Worm (Caenorhabditis elegans): ENCODE measurements around the gene F21C10.13.

F21C10.13 gene

ce11 chrV:9166306-9166705, 44.2 kb downstream of the F21C10.13 start (continued):
- TF ChIP-seq sox-4 (tag; optimal IDR thresholded peaks at IDR 0.05) (no peak), alr-1 (tag; optimal IDR thresholded peaks at IDR 0.05; ENCODE audit: borderline replicate concordance) (no peak), nhr-47 (tag; optimal IDR thresholded peaks at IDR 0.05) (peak; percentile 13), C04F5.9 (tag; optimal IDR thresholded peaks at IDR 0.05) (no peak), blmp-1 (tag; optimal IDR thresholded peaks at IDR 0.05) (peak; percentile 22), ceh-90 (tag; optimal IDR thresholded peaks at IDR 0.05) (no peak), nhr-12 (tag; optimal IDR thresholded peaks at IDR 0.05) (no peak), lsy-2 (tag; optimal IDR thresholded peaks at IDR 0.05) (peak in 1 of 2 experiments; percentile 19), ceh-82 (tag; optimal IDR thresholded peaks at IDR 0.05) (peak in 1 of 3 experiments; percentile 12), efl-3 (GFP tag; optimal IDR thresholded peaks at IDR 0.05) (no peak), elt-3 (tag; optimal IDR thresholded peaks at IDR 0.05) (peak in 1 of 6 experiments; percentile 35), nhr-90 (tag; optimal IDR thresholded peaks at IDR 0.05; ENCODE audit: poor library complexity) (peak; percentile 33), mep-1 (tag; optimal IDR thresholded peaks at IDR 0.05) (peak; percentile 32), fkh-8 (tag; optimal IDR thresholded peaks at IDR 0.05) (no peak), xbp-1 (tag; optimal IDR thresholded peaks at IDR 0.05) (no peak)

DNA sequence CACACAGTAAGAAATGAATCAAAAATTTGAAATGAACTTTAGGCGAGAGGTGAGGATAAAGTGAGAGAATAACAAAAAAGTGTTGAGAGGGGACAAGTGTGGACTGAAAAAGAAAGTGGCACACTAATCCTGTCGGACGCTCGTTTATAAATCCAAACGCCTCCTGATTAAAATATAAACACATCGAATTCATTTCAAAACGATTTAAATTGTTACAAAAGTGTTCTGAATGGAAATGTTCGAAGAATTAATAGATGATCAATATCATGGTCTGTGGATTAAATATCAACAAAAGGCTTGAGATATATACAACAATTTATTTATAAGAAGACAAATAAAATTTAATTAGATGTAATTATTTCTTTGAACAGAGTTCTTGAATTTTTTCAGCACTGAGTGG, 46.0 kb downstream of the F21C10.13 start, which contains the start of gene B0222.11:
TSS of gene B0222.11 (minus strand) at position 101 of the 400 bp plus-strand sequence.
- TF ChIP-seq irx-1 (tag; optimal IDR thresholded peaks at IDR 0.05) (no peak), elt-3 (tag; optimal IDR thresholded peaks at IDR 0.05) (no peak), ceh-90 (tag; optimal IDR thresholded peaks at IDR 0.05) (no peak), ceh-82 (tag; optimal IDR thresholded peaks at IDR 0.05) (no peak)

- TF ChIP-seq nhr-19 (GFP tag; conservative IDR thresholded peaks at IDR 0.05) (no peak), nhr-84 (tag; optimal IDR thresholded peaks at IDR 0.05) (no peak), ceh-63 (GFP tag; optimal IDR thresholded peaks at IDR 0.05) (no peak), nhr-237 (tag; optimal IDR thresholded peaks at IDR 0.05) (no peak), elt-2 (tag; optimal IDR thresholded peaks at IDR 0.05) (peak; percentile 52), vab-15 (tag; optimal IDR thresholded peaks at IDR 0.05) (no peak), fkh-4 (tag; optimal IDR thresholded peaks at IDR 0.05; ENCODE audit: borderline replicate concordance) (no peak), zag-1 (tag; optimal IDR thresholded peaks at IDR 0.05) (no peak), blmp-1 (tag; optimal IDR thresholded peaks at IDR 0.05) (peak; percentile 7), mep-1 (tag; optimal IDR thresholded peaks at IDR 0.05) (no peak), mef-2 (tag; optimal IDR thresholded peaks at IDR 0.05) (no peak), nhr-85 (tag) (peak; percentile 41), lin-14 (GFP tag; optimal IDR thresholded peaks at IDR 0.05) (peak; percentile 41)
Observed at ce11 chrV:9172989-9173388, 50.9 kb downstream of the F21C10.13 start, which contains the start of gene gad-3. Gene gad-3 (minus strand): TSS chrV:9173005.
